Fruit fly (Drosophila melanogaster) whole organism, adult: ENCODE results near the gene CG5126.

Experiments used
- CG14711 ChIP-seq: fragments of 200-800 bp; sonication (Bioruptor generic); optimal IDR thresholded peaks from 2 replicates; lab custom pipeline; 2018; ENCODE audit warnings: missing biosample characterization, mild to moderate bottlenecking, missing genetic modification characterization, moderate library complexity
- ovo ChIP-seq: fragments of 200-800 bp; sonication (Bioruptor generic); optimal IDR thresholded peaks from 2 replicates; lab custom pipeline; 2016; ENCODE audit warnings: missing biosample characterization, missing genetic modification characterization
- toe ChIP-seq: fragments of 200-800 bp; sonication (Bioruptor generic); optimal IDR thresholded peaks from 2 replicates; lab custom pipeline; 2016; ENCODE audit warnings: missing biosample characterization, missing genetic modification characterization

- TF ChIP-seq CG14711 (no peak), ovo (GFP tag; lab: Kevin White, UChicago) (no peak), toe (GFP tag; lab: Kevin White, UChicago) (no peak)
Measured at dm6 chr2L:1217033-1217612, 33.3 kb upstream of the CG5126 start.
